Worm (Caenorhabditis elegans) whole organism, L4 larva: ENCODE measurements around the gene F15B9.8.

Experiments
- ceh-82 ChIP-seq: sonication (generic microtip); optimal IDR thresholded peaks from 2 replicates; lab custom pipeline; 2017; ENCODE audit warnings: missing biosample characterization, missing genetic modification characterization
- daf-19 ChIP-seq: fragments of 200-800 bp; sonication (Bioruptor generic); conservative IDR thresholded peaks from 2 replicates; pipeline ENCODE4 v1.3.6; 2022; ENCODE audit warnings: missing genetic modification characterization, missing compliant biosample characterization
- egl-43 ChIP-seq: fragments of 200-800 bp; sonication (Bioruptor generic); IDR thresholded peaks from 2 replicates; pipeline ENCODE4 v1.3.6; 2022; ENCODE audit warnings: missing genetic modification reagents, missing genetic modification characterization, missing compliant biosample characterization
- fos-1 ChIP-seq: fragments of 150-350 bp; optimal IDR thresholded peaks from 2 replicates; lab custom pipeline; 2014; ENCODE audit warnings: missing biosample characterization, missing genetic modification characterization
- hlh-30 ChIP-seq: sonication (generic microtip); optimal IDR thresholded peaks from 2 replicates; lab custom pipeline; 2017; ENCODE audit warnings: antibody characterized with exemption, mild to moderate bottlenecking, missing genetic modification characterization, missing compliant biosample characterization; ENCODE audit not compliant: insufficient read depth
- lin-39 ChIP-seq: fragments of 150-350 bp; optimal IDR thresholded peaks from 2 replicates; lab custom pipeline; 2014; ENCODE audit warnings: missing biosample characterization, missing genetic modification reagents, missing genetic modification characterization
- mdt-29 ChIP-seq: fragments of 200-800 bp; sonication (Bioruptor generic); IDR thresholded peaks from 2 replicates; pipeline ENCODE4 v1.3.6; 2022; ENCODE audit warnings: missing genetic modification reagents, missing genetic modification characterization, missing compliant biosample characterization
- nhr-237 ChIP-seq: sonication (generic microtip); optimal IDR thresholded peaks from 2 replicates; lab custom pipeline; 2017; ENCODE audit warnings: missing biosample characterization, missing genetic modification characterization
- nhr-41 ChIP-seq: fragments of 200-800 bp; sonication (Bioruptor generic); IDR thresholded peaks from 2 replicates; pipeline ENCODE4 v1.3.6; 2022; ENCODE audit warnings: missing genetic modification reagents, missing genetic modification characterization, missing compliant biosample characterization
- skn-1 ChIP-seq: fragments of 150-350 bp; optimal IDR thresholded peaks from 2 replicates; lab custom pipeline; 2014; ENCODE audit warnings: missing biosample characterization, missing genetic modification characterization
- snpc-4 ChIP-seq: fragments of 150-350 bp; optimal IDR thresholded peaks from 2 replicates; lab custom pipeline; 2014; ENCODE audit warnings: missing biosample characterization, missing genetic modification characterization
- unc-130 ChIP-seq: sonication (generic microtip); optimal IDR thresholded peaks from 2 replicates; lab custom pipeline; 2016; ENCODE audit warnings: missing genetic modification reagents, missing genetic modification characterization, missing compliant biosample characterization
- unc-62 ChIP-seq, 3 experiments: fragments of 150-350 bp in 1 of 3; sonication (generic microtip); optimal IDR thresholded peaks in 2 of 3; peaks in 1 of 3; 1 replicate in 1 of 3; 2 replicates in 2 of 3; lab custom pipeline; 2014 to 2017; ENCODE audit warnings: missing biosample characterization in 3 of 3, missing genetic modification characterization in 3 of 3, missing genetic modification reagents in 3 of 3, missing genotype in 1 of 3

ce11 chrV:13022265-13022664, 33.9 kb downstream of the F15B9.8 start:
- TF ChIP-seq skn-1 (tag; lab: Kevin White, UChicago) (no peak), unc-130 (no peak), hlh-30 (tag; lab: Kevin White, UChicago) (no peak), nhr-237 (tag; lab: Kevin White, UChicago) (no peak), unc-62 (GFP tag; optimal IDR thresholded peaks at IDR 0.05 in 1 of 2; lab: Kevin White, UChicago) (no peak), unc-62 (tag; optimal IDR thresholded peaks at IDR 0.05; lab: Kevin White, UChicago) (no peak), lin-39 (no peak), fos-1 (tag; lab: Kevin White, UChicago) (no peak), ceh-82 (tag; lab: Kevin White, UChicago) (no peak), egl-43 (GFP tag; lab: Robert Waterston, UW) (no peak), mdt-29 (GFP tag; lab: Robert Waterston, UW) (no peak), nhr-41 (GFP tag; lab: Robert Waterston, UW) (no peak), daf-19 (no peak), snpc-4 (no peak)
